Fruit fly (Drosophila melanogaster): ENCODE measurements around the gene CG42507.
A peak's percentile ranks its signal among the peaks of the same experiment; 100 is the strongest.

Gene CG42507

dm6 chr3L:14708053-14708452 is 49.7 kb downstream of the CG42507 start (continued):
- TF ChIP-seq CG10431 (GFP tag; optimal IDR thresholded peaks at IDR 0.05) (no peak), NK7.1 (GFP tag; optimal IDR thresholded peaks at IDR 0.05) (peak; percentile 51), bcd (GFP tag; optimal IDR thresholded peaks at IDR 0.05) (peak; percentile 18), CG7786 (GFP tag; optimal IDR thresholded peaks at IDR 0.05) (peak; percentile 5), nerfin-1 (tag; optimal IDR thresholded peaks at IDR 0.05) (no peak), pan (optimal IDR thresholded peaks at IDR 0.05) (no peak), pan (GFP tag; optimal IDR thresholded peaks at IDR 0.05 in 1 of 2, IDR thresholded peaks at IDR 0.05 in 1 of 2) (peak in 1 of 2 experiments; percentile 62), crol (GFP tag; IDR thresholded peaks at IDR 0.05) (no peak), Hsf (GFP tag; optimal IDR thresholded peaks at IDR 0.05) (no peak), Doc2 (GFP tag; IDR thresholded peaks at IDR 0.05) (no peak), ind (GFP tag; optimal IDR thresholded peaks at IDR 0.05) (no peak), E2f2 (GFP tag; IDR thresholded peaks at IDR 0.05) (peak; percentile 23; the same call in 1 of the 2 replicates), Myb (GFP tag; optimal IDR thresholded peaks at IDR 0.05) (no peak), toy (GFP tag; IDR thresholded peaks at IDR 0.05) (no peak), CG8359 (GFP tag; optimal IDR thresholded peaks at IDR 0.05; ENCODE audit: borderline replicate concordance) (no peak), dm (GFP tag; optimal IDR thresholded peaks at IDR 0.05) (no peak), CG7839 (tag; optimal IDR thresholded peaks at IDR 0.05) (peak; percentile 8), CG1647 (GFP tag; optimal IDR thresholded peaks at IDR 0.05) (peak; percentile 53), CG10462 (GFP tag; optimal IDR thresholded peaks at IDR 0.05) (peak; percentile 3), Hr39 (optimal IDR thresholded peaks at IDR 0.05) (no peak), wor (GFP tag; IDR thresholded peaks at IDR 0.05) (no peak), CG7987 (GFP tag; optimal IDR thresholded peaks at IDR 0.05) (peak; percentile 69), Atf6 (GFP tag; IDR thresholded peaks at IDR 0.05) (peak; percentile 77), CG15514 (GFP tag; optimal IDR thresholded peaks at IDR 0.05) (peak; percentile 70), Chrac-16 (GFP tag; optimal IDR thresholded peaks at IDR 0.05) (no peak), ftz-f1 (GFP tag; optimal IDR thresholded peaks at IDR 0.05) (no peak), ATbp (GFP tag; optimal IDR thresholded peaks at IDR 0.05) (peak; percentile 46), nau (GFP tag; optimal IDR thresholded peaks at IDR 0.05) (peak; percentile 14), CG3281 (GFP tag; optimal IDR thresholded peaks at IDR 0.05) (peak; percentile 65), org-1 (GFP tag; optimal IDR thresholded peaks at IDR 0.05) (peak; percentile 30), lbe (GFP tag; optimal IDR thresholded peaks at IDR 0.05) (peak; percentile 44), CrebB (tag; optimal IDR thresholded peaks at IDR 0.05) (peak; percentile 23), CG32532 (GFP tag; IDR thresholded peaks at IDR 0.05) (no peak; the same call in 1 of the 2 replicates), en (GFP tag; optimal IDR thresholded peaks at IDR 0.05) (no peak), ERR (GFP tag; optimal IDR thresholded peaks at IDR 0.05) (no peak), CG14014 (GFP tag; IDR thresholded peaks at IDR 0.05) (peak; percentile 76; the same call in 1 of the 2 replicates), zen (tag; optimal IDR thresholded peaks at IDR 0.05) (no peak), gce (GFP tag; IDR thresholded peaks at IDR 0.05) (no peak), BtbVII (GFP tag; optimal IDR thresholded peaks at IDR 0.05) (peak; percentile 54), CG31441 (GFP tag; IDR thresholded peaks at IDR 0.05) (no peak), sob (GFP tag; IDR thresholded peaks at IDR 0.05) (no peak; the same call in 1 of the 2 replicates), Neu2 (GFP tag; optimal IDR thresholded peaks at IDR 0.05; ENCODE audit: borderline replicate concordance) (no peak), CG8089 (GFP tag; optimal IDR thresholded peaks at IDR 0.05) (peak; percentile 5), ro (GFP tag; IDR thresholded peaks at IDR 0.05) (no peak), Hmr (GFP tag; optimal IDR thresholded peaks at IDR 0.05) (peak; percentile 69), bbx (GFP tag; IDR thresholded peaks at IDR 0.05; ENCODE audit: partially characterized antibody) (no peak), CG8765 (GFP tag; IDR thresholded peaks at IDR 0.05) (no peak), sima (GFP tag; optimal IDR thresholded peaks at IDR 0.05) (no peak), gem (tag; optimal IDR thresholded peaks at IDR 0.05) (peak; percentile 54), CG13296 (GFP tag; optimal IDR thresholded peaks at IDR 0.05) (peak; percentile 59), prd (optimal IDR thresholded peaks at IDR 0.05) (no peak), prd (GFP tag; IDR thresholded peaks at IDR 0.05) (no peak), dysf (GFP tag; IDR thresholded peaks at IDR 0.05) (no peak; the same call in 2 of the 3 replicates)
